Fruit fly (Drosophila melanogaster): ENCODE results near the gene CG44385.

dm6 chrX:11140163-11140562 is 8.0 kb upstream of the CG44385 start, which contains the start of gene ssp7:
- no peak for TF ChIP-seq CG15336 (GFP tag; IDR thresholded peaks at IDR 0.05)
- no peak for TF ChIP-seq OdsH (GFP tag; optimal IDR thresholded peaks at IDR 0.05)
- no peak for TF ChIP-seq CG11294 (GFP tag; IDR thresholded peaks at IDR 0.05)
- TF ChIP-seq CG32006 (GFP tag; optimal IDR thresholded peaks at IDR 0.05), result no peak
- no peak for TF ChIP-seq CG34406 (GFP tag; optimal IDR thresholded peaks at IDR 0.05)
- no peak for TF ChIP-seq Blimp-1 (GFP tag; optimal IDR thresholded peaks at IDR 0.05)
- no peak for TF ChIP-seq CG11762 (GFP tag; optimal IDR thresholded peaks at IDR 0.05; ENCODE audit: insufficient read depth)
- TF ChIP-seq vri (GFP tag; optimal IDR thresholded peaks at IDR 0.05), result no peak
- no peak for TF ChIP-seq cyc (GFP tag; optimal IDR thresholded peaks at IDR 0.05)
- TF ChIP-seq Eip75B (GFP tag; optimal IDR thresholded peaks at IDR 0.05), result no peak
- TF ChIP-seq salr (GFP tag; optimal IDR thresholded peaks at IDR 0.05), result no peak
- no peak for TF ChIP-seq fkh (GFP tag; optimal IDR thresholded peaks at IDR 0.05)
- TF ChIP-seq Ets96B (tag; optimal IDR thresholded peaks at IDR 0.05), result no peak
- no peak for TF ChIP-seq CG1621 (tag; optimal IDR thresholded peaks at IDR 0.05)
